Worm (Caenorhabditis elegans): ENCODE data around the gene Y76A2B.4.

- TF ChIP-seq nhr-11 (tag; optimal IDR thresholded peaks at IDR 0.05) (no peak), hlh-13 (GFP tag; optimal IDR thresholded peaks at IDR 0.05) (no peak), lim-6 (tag; optimal IDR thresholded peaks at IDR 0.05) (no peak), K02D7.2 (tag; optimal IDR thresholded peaks at IDR 0.05) (no peak), hlh-30 (tag; optimal IDR thresholded peaks at IDR 0.05; ENCODE audit: insufficient read depth) (peak; percentile 42), nfya-1 (tag; optimal IDR thresholded peaks at IDR 0.05) (peak; percentile 8)
Observed at ce11 chrIII:13548982-13549381, 2.4 kb upstream of the Y76A2B.4 start, which contains the start of gene mmad-1.
